Worm (Caenorhabditis elegans) whole organism, L1 larva: ENCODE results near the gene Y47D7A.19.

Experiments
- aly-2 ChIP-seq: fragments of 150-350 bp; optimal IDR thresholded peaks from 2 replicates; lab custom pipeline; 2014; ENCODE audit warnings: missing biosample characterization, missing genetic modification characterization
- dsc-1 ChIP-seq: sonication (generic microtip); optimal IDR thresholded peaks from 2 replicates; lab custom pipeline; 2016; ENCODE audit warnings: mild to moderate bottlenecking, missing genetic modification characterization, missing compliant biosample characterization
- ets-5 ChIP-seq: fragments of 200-800 bp; sonication (Bioruptor generic); IDR thresholded peaks from 2 replicates; pipeline ENCODE4 v1.3.6; 2022; ENCODE audit warnings: missing genetic modification characterization, missing compliant biosample characterization
- irx-1 ChIP-seq: sonication (generic microtip); optimal IDR thresholded peaks from 2 replicates; lab custom pipeline; 2016; ENCODE audit warnings: missing genetic modification characterization, missing compliant biosample characterization
- jun-1 ChIP-seq: fragments of 150-350 bp; optimal IDR thresholded peaks from 2 replicates; lab custom pipeline; 2014; ENCODE audit warnings: missing biosample characterization, missing genetic modification reagents, missing genetic modification characterization
- lin-14 ChIP-seq: fragments of 200-800 bp; sonication (Bioruptor generic); optimal IDR thresholded peaks from 2 replicates; lab custom pipeline; 2018; ENCODE audit warnings: mild to moderate bottlenecking, missing genetic modification characterization, moderate library complexity, missing compliant biosample characterization
- nhr-11 ChIP-seq: fragments of 150-350 bp; optimal IDR thresholded peaks from 2 replicates; lab custom pipeline; 2014; ENCODE audit warnings: missing biosample characterization, missing genetic modification characterization
- nhr-76 ChIP-seq: sonication (generic microtip); optimal IDR thresholded peaks from 2 replicates; lab custom pipeline; 2017; ENCODE audit warnings: missing biosample characterization, missing genetic modification characterization
- nhr-77 ChIP-seq: fragments of 150-350 bp; optimal IDR thresholded peaks from 2 replicates; lab custom pipeline; 2014; ENCODE audit warnings: missing biosample characterization, missing genetic modification characterization
- rnt-1 ChIP-seq: sonication (generic microtip); optimal IDR thresholded peaks from 2 replicates; lab custom pipeline; 2016; ENCODE audit warnings: mild to moderate bottlenecking, missing genetic modification characterization, moderate library complexity, missing compliant biosample characterization
- unc-62 ChIP-seq: fragments of 150-350 bp; optimal IDR thresholded peaks from 2 replicates; lab custom pipeline; 2014; ENCODE audit warnings: missing biosample characterization, missing genetic modification reagents, missing genetic modification characterization

ce11 chrV:4384482-4384881 is 39.7 kb upstream of the Y47D7A.19 start, which contains the start of gene F13A2.2:
- no peak for TF ChIP-seq ets-5 (GFP tag; lab: Robert Waterston, UW)
- no peak for TF ChIP-seq nhr-77
- TF ChIP-seq lin-14 (GFP tag; lab: Kevin White, UChicago) = no peak
- no peak for TF ChIP-seq dsc-1 (tag; lab: Kevin White, UChicago)
- no peak for TF ChIP-seq jun-1 (tag; lab: Kevin White, UChicago)
- no peak for TF ChIP-seq rnt-1 (tag; lab: Kevin White, UChicago)
- no peak for TF ChIP-seq aly-2 (tag; lab: Kevin White, UChicago)
- no peak for TF ChIP-seq nhr-76
- TF ChIP-seq irx-1 (tag; lab: Kevin White, UChicago) = no peak
- TF ChIP-seq nhr-11 = no peak
- no peak for TF ChIP-seq unc-62 (GFP tag; lab: Kevin White, UChicago)
